Fruit fly (Drosophila melanogaster) whole organism: ENCODE measurements around the gene CG3355.

Source experiments
- EcR ChIP-seq, 2 experiments: fragments of >200 bp; optimal IDR thresholded peaks; 2 replicates each; lab custom pipeline; 2017; ENCODE audit warnings: missing biosample characterization in 2 of 2, missing genetic modification characterization in 2 of 2, missing genetic modification reagents in 2 of 2
- psq ChIP-seq: fragments of >200 bp; optimal IDR thresholded peaks from 2 replicates; lab custom pipeline; 2017
- usp ChIP-seq: fragments of >200 bp; optimal IDR thresholded peaks from 2 replicates; lab custom pipeline; 2017; ENCODE audit warnings: missing biosample characterization, missing genetic modification characterization, mixed read lengths

DNA sequence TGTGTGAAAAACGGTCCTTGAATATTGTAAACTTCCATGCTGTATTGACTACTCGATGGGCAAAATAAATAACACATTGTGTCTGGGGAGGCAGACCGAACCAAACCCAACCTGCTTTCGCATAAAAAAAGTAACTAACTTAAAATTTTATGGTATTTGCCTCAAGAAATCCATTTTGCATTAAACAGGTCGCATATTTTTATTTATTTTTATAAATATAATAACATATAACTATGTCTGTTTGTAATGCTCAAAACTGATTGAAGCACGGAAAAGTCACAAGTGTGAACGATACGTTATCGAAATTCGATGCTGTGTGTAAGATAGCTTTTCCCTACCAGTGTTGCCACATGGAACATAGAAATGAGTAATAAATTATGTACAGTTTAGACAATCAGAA lies 31.2 kb downstream of the CG3355 start, which contains the start of gene CG11929:
- no peak for TF ChIP-seq EcR (GFP tag; optimal IDR thresholded peaks at IDR 0.05; lab: Kevin White, UChicago)
- no peak for TF ChIP-seq psq
- TF ChIP-seq usp (GFP tag; lab: Kevin White, UChicago): no peak
